Fruit fly (Drosophila melanogaster): ENCODE data around the gene CG32751.

dm6 chrX:6225472-6226049 is 27.1 kb upstream of the CG32751 start, which contains the start of gene dtn:
- TF ChIP-seq CG8478 (optimal IDR thresholded peaks at IDR 0.05): no peak
- TF ChIP-seq CTCF (optimal IDR thresholded peaks at IDR 0.05): no peak

Data from S2 (cell line).